Fruit fly (Drosophila melanogaster) whole organism, embryonic: Measurements from ENCODE around the gene CG14102.
A peak's percentile ranks its signal among the peaks of the same experiment; 100 is the strongest.

Experiments
- Antp ChIP-seq: fragments of 200-800 bp; sonication (Bioruptor generic); optimal IDR thresholded peaks from 3 replicates; lab custom pipeline; 2016; ENCODE audit warnings: missing biosample characterization, missing genetic modification characterization
- Atf-2 ChIP-seq: fragments of 200-800 bp; sonication (Bioruptor generic); optimal IDR thresholded peaks from 2 replicates; lab custom pipeline; 2016; ENCODE audit warnings: missing biosample characterization, missing genetic modification characterization
- Atf6 ChIP-seq: fragments of 200-800 bp; sonication (Bioruptor generic); IDR thresholded peaks from 2 replicates; pipeline ENCODE4 v1.3.6; 2022; ENCODE audit warnings: missing biosample characterization, missing genetic modification characterization
- B-H2 ChIP-seq: fragments of 200-800 bp; sonication (Bioruptor generic); optimal IDR thresholded peaks from 2 replicates; lab custom pipeline; 2018; ENCODE audit warnings: missing biosample characterization, mild to moderate bottlenecking, missing genetic modification characterization
- CG10321 ChIP-seq: fragments of 200-800 bp; sonication (Bioruptor generic); IDR thresholded peaks from 2 replicates; pipeline ENCODE4 v1.3.6; 2022; ENCODE audit warnings: missing biosample characterization, missing genetic modification characterization
- CG10543 ChIP-seq: fragments of 200-800 bp; sonication (Bioruptor generic); optimal IDR thresholded peaks from 3 replicates; lab custom pipeline; 2017; ENCODE audit warnings: missing biosample characterization, mild to moderate bottlenecking, missing genetic modification characterization, moderate library complexity
- CG11398 ChIP-seq: fragments of 200-800 bp; sonication (Bioruptor generic); optimal IDR thresholded peaks from 2 replicates; lab custom pipeline; 2016; ENCODE audit warnings: missing biosample characterization, missing genetic modification characterization
- CG15073 ChIP-seq: fragments of 200-800 bp; sonication (Bioruptor generic); optimal IDR thresholded peaks from 2 replicates; lab custom pipeline; 2016; ENCODE audit warnings: missing biosample characterization, missing genetic modification characterization
- CG15479 ChIP-seq: fragments of 200-800 bp; sonication (Bioruptor generic); optimal IDR thresholded peaks from 3 replicates; lab custom pipeline; 2019; ENCODE audit warnings: missing biosample characterization, mild to moderate bottlenecking, missing genetic modification characterization, moderate library complexity
- CG17568 ChIP-seq: fragments of 200-800 bp; sonication (Bioruptor generic); optimal IDR thresholded peaks from 2 replicates; lab custom pipeline; 2018; ENCODE audit warnings: missing biosample characterization, mild to moderate bottlenecking, missing genetic modification characterization, moderate library complexity
- CG31388 ChIP-seq: fragments of 200-800 bp; sonication (Bioruptor generic); optimal IDR thresholded peaks from 2 replicates; lab custom pipeline; 2016; ENCODE audit warnings: missing biosample characterization, missing genetic modification characterization
- CG3281 ChIP-seq: fragments of 200-800 bp; sonication (Bioruptor generic); optimal IDR thresholded peaks from 3 replicates; lab custom pipeline; 2017; ENCODE audit warnings: missing biosample characterization, mild to moderate bottlenecking, missing genetic modification characterization
- CG34376 ChIP-seq: fragments of 200-800 bp; sonication (Bioruptor generic); optimal IDR thresholded peaks from 2 replicates; lab custom pipeline; 2018; ENCODE audit warnings: missing biosample characterization, mild to moderate bottlenecking, missing genetic modification characterization
- CG34422 ChIP-seq: fragments of 200-800 bp; sonication (Bioruptor generic); IDR thresholded peaks from 3 replicates; pipeline ENCODE4 v1.3.6; 2022; ENCODE audit warnings: missing biosample characterization, missing genetic modification characterization
- CG6689 ChIP-seq: fragments of 200-800 bp; sonication (Bioruptor generic); IDR thresholded peaks from 2 replicates; pipeline ENCODE4 v1.3.6; 2022; ENCODE audit warnings: missing biosample characterization, missing genetic modification characterization
- CG7987 ChIP-seq: fragments of 200-800 bp; sonication (Bioruptor generic); optimal IDR thresholded peaks from 2 replicates; lab custom pipeline; 2018; ENCODE audit warnings: missing biosample characterization, mild to moderate bottlenecking, missing genetic modification characterization, moderate library complexity
- CG8924 ChIP-seq: fragments of 200-800 bp; optimal IDR thresholded peaks from 3 replicates; lab custom pipeline; 2019; ENCODE audit warnings: missing biosample characterization, mild to moderate bottlenecking, missing genetic modification characterization, moderate library complexity
- Drgx ChIP-seq: fragments of 200-800 bp; sonication (Bioruptor generic); IDR thresholded peaks from 2 replicates; pipeline ENCODE4 v1.3.6; 2022; ENCODE audit warnings: missing biosample characterization, missing genetic modification characterization
- E2f1 ChIP-seq: fragments of 200-800 bp; sonication (Bioruptor generic); IDR thresholded peaks from 2 replicates; pipeline ENCODE4 v1.3.6; 2022; ENCODE audit warnings: missing biosample characterization, missing genetic modification characterization
- Elba2 ChIP-seq: fragments of 200-800 bp; sonication (Bioruptor generic); optimal IDR thresholded peaks from 3 replicates; lab custom pipeline; 2016; ENCODE audit warnings: missing biosample characterization, missing genetic modification characterization
- Fer1 ChIP-seq: fragments of 200-800 bp; sonication (Bioruptor generic); optimal IDR thresholded peaks from 2 replicates; lab custom pipeline; 2017; ENCODE audit warnings: missing biosample characterization, mild to moderate bottlenecking, missing genetic modification characterization
- GATAe ChIP-seq: fragments of 200-800 bp; sonication (Bioruptor generic); conservative IDR thresholded peaks from 2 replicates; pipeline ENCODE4 v1.3.6; 2022; ENCODE audit warnings: missing biosample characterization, missing genetic modification characterization
- H2.0 ChIP-seq: fragments of 200-800 bp; sonication (Bioruptor generic); IDR thresholded peaks from 2 replicates; pipeline ENCODE4 v1.3.6; 2022; ENCODE audit warnings: missing biosample characterization, missing genetic modification characterization
- HLHmδ ChIP-seq: fragments of 200-800 bp; sonication (Bioruptor generic); optimal IDR thresholded peaks from 2 replicates; lab custom pipeline; 2018; ENCODE audit warnings: missing biosample characterization, mild to moderate bottlenecking, missing genetic modification characterization, moderate library complexity
- Opbp ChIP-seq: fragments of 200-800 bp; sonication (Bioruptor generic); IDR thresholded peaks from 3 replicates; pipeline ENCODE4 v1.3.6; 2022; ENCODE audit warnings: missing biosample characterization, missing genetic modification characterization; ENCODE audit not compliant: partially characterized antibody
- Rx ChIP-seq: fragments of 200-800 bp; sonication (Bioruptor generic); IDR thresholded peaks from 2 replicates; pipeline ENCODE4 v1.3.6; 2022; ENCODE audit warnings: missing biosample characterization, missing genetic modification characterization
- Scr ChIP-seq: fragments of 200-800 bp; sonication (Bioruptor generic); IDR thresholded peaks from 2 replicates; pipeline ENCODE4 v1.3.6; 2022; ENCODE audit warnings: missing biosample characterization, missing genetic modification characterization; ENCODE audit not compliant: partially characterized antibody
- Stat92E ChIP-seq, 3 experiments: fragments of >200 bp in 2 of 3; fragments of 200-800 bp in 1 of 3; sonication (Bioruptor generic) in 1 of 3; optimal IDR thresholded peaks; 2 replicates each; lab custom pipeline; 2017 to 2019; ENCODE audit warnings: missing biosample characterization in 3 of 3, missing genetic modification characterization in 3 of 3, mild to moderate bottlenecking in 1 of 3, moderate library complexity in 1 of 3
- Trl ChIP-seq, 3 experiments: fragments of >200 bp in 2 of 3; fragments of 200-800 bp in 1 of 3; sonication (Bioruptor generic) in 1 of 3; optimal IDR thresholded peaks; 2 replicates in 1 of 3; 3 replicates in 2 of 3; lab custom pipeline; 2016 to 2017; ENCODE audit warnings: missing biosample characterization in 1 of 3, missing genetic modification characterization in 1 of 3
- ab ChIP-seq: fragments of 200-800 bp; sonication (Bioruptor generic); optimal IDR thresholded peaks from 2 replicates; lab custom pipeline; 2016; ENCODE audit warnings: missing biosample characterization, missing genetic modification characterization
- ara ChIP-seq: fragments of 200-800 bp; sonication (Bioruptor generic); IDR thresholded peaks from 2 replicates; pipeline ENCODE4 v1.3.6; 2022; ENCODE audit warnings: missing biosample characterization, missing genetic modification characterization
- bsh ChIP-seq, 2 experiments: fragments of 200-800 bp; sonication (Bioruptor generic); optimal IDR thresholded peaks; 2 replicates each; lab custom pipeline; 2017 to 2018; ENCODE audit warnings: mild to moderate bottlenecking in 2 of 2, missing biosample characterization in 2 of 2, missing genetic modification characterization in 2 of 2, moderate library complexity in 1 of 2
- chinmo ChIP-seq: fragments of 200-800 bp; sonication (Bioruptor generic); IDR thresholded peaks from 4 replicates; pipeline ENCODE4 v1.3.6; 2022; ENCODE audit warnings: missing biosample characterization, missing genetic modification characterization; ENCODE audit not compliant: partially characterized antibody
- ci ChIP-seq: fragments of 200-800 bp; sonication (Bioruptor generic); IDR thresholded peaks from 3 replicates; pipeline ENCODE4 v1.3.6; 2022; ENCODE audit warnings: missing biosample characterization, missing genetic modification characterization
- dimm ChIP-seq: fragments of 200-800 bp; sonication (Bioruptor generic); IDR thresholded peaks from 2 replicates; pipeline ENCODE4 v1.3.6; 2022; ENCODE audit warnings: missing biosample characterization, missing genetic modification characterization
- dmrt99B ChIP-seq: fragments of 200-800 bp; sonication (Bioruptor generic); optimal IDR thresholded peaks from 2 replicates; lab custom pipeline; 2018; ENCODE audit warnings: missing biosample characterization, mild to moderate bottlenecking, missing genetic modification characterization, moderate library complexity
- hkb ChIP-seq, 2 experiments: fragments of 200-800 bp in 1 of 2; fragments of >200 bp in 1 of 2; sonication (Bioruptor generic) in 1 of 2; IDR thresholded peaks in 1 of 2; optimal IDR thresholded peaks in 1 of 2; 2 replicates each; pipeline versions ENCODE4 v1.3.6 to Lab custom; 2017 to 2022; ENCODE audit warnings: missing biosample characterization in 1 of 2, missing genetic modification characterization in 1 of 2
- lov ChIP-seq, 2 experiments: fragments of 200-800 bp in 1 of 2; fragments of >200 bp in 1 of 2; sonication (Bioruptor generic) in 1 of 2; IDR thresholded peaks in 1 of 2; optimal IDR thresholded peaks in 1 of 2; 2 replicates in 1 of 2; 3 replicates in 1 of 2; pipeline versions ENCODE4 v1.3.6 to Lab custom; 2017 to 2022; ENCODE audit warnings: missing biosample characterization in 1 of 2, missing genetic modification characterization in 1 of 2
- nau ChIP-seq: fragments of 200-800 bp; sonication (Bioruptor generic); optimal IDR thresholded peaks from 3 replicates; lab custom pipeline; 2017; ENCODE audit warnings: missing biosample characterization, mild to moderate bottlenecking, missing genetic modification characterization, missing genetic modification reagents
- nom ChIP-seq: fragments of 200-800 bp; sonication (Bioruptor generic); optimal IDR thresholded peaks from 2 replicates; lab custom pipeline; 2017; ENCODE audit warnings: missing biosample characterization, missing genetic modification characterization, mild to moderate bottlenecking, moderate library complexity, missing genetic modification reagents
- pb ChIP-seq: fragments of 200-800 bp; sonication (Bioruptor generic); optimal IDR thresholded peaks from 3 replicates; lab custom pipeline; 2016; ENCODE audit warnings: missing biosample characterization, missing genetic modification characterization
- ranshi ChIP-seq: fragments of 200-800 bp; sonication (Bioruptor generic); IDR thresholded peaks from 2 replicates; pipeline ENCODE4 v1.3.6; 2022; ENCODE audit warnings: missing biosample characterization, missing genetic modification characterization
- sr ChIP-seq: fragments of 200-800 bp; sonication (Bioruptor generic); IDR thresholded peaks from 3 replicates; pipeline ENCODE4 v1.3.6; 2022; ENCODE audit warnings: missing biosample characterization, missing genetic modification characterization
- usp ChIP-seq: fragments of >200 bp; optimal IDR thresholded peaks from 2 replicates; lab custom pipeline; 2017; ENCODE audit warnings: missing biosample characterization, missing genetic modification characterization
- wdn ChIP-seq: fragments of 200-800 bp; sonication (Bioruptor generic); IDR thresholded peaks from 2 replicates; pipeline ENCODE4 v1.3.6; 2022; ENCODE audit warnings: missing biosample characterization, missing genetic modification characterization

The CG14102 gene

dm6 chr3L:19792717-19793437 lies 8.2 kb downstream of the CG14102 start:
- TF ChIP-seq Atf-2 (GFP tag; lab: Kevin White, UChicago) (no peak), usp (GFP tag; lab: Kevin White, UChicago) (no peak), dmrt99B (tag; lab: Kevin White, UChicago) (no peak), Atf6 (GFP tag; lab: Robert Waterston, UW) (0 out of 2 replicates have a peak, but pooled peaks have one; percentile 31), bsh (GFP tag; optimal IDR thresholded peaks at IDR 0.05; lab: Kevin White, UChicago) (peak in 1 of 2 experiments; percentile 61), dimm (GFP tag; lab: Robert Waterston, UW) (no peak), CG15479 (GFP tag; lab: Kevin White, UChicago) (peak; percentile 12), Trl (optimal IDR thresholded peaks at IDR 0.05; lab: Kevin White, UChicago) (peak in 1 of 2 experiments; percentile 15), Trl (GFP tag; optimal IDR thresholded peaks at IDR 0.05; lab: Kevin White, UChicago) (no peak), Elba2 (GFP tag; lab: Kevin White, UChicago) (peak; percentile 26), ab (no peak), nom (GFP tag; lab: Kevin White, UChicago) (peak; percentile 67), lov (optimal IDR thresholded peaks at IDR 0.05; lab: Kevin White, UChicago) (no peak), lov (GFP tag; IDR thresholded peaks at IDR 0.05; lab: Robert Waterston, UW) (0 out of 3 replicates have a peak, but pooled peaks have one; percentile 17), H2.0 (no peak), CG31388 (no peak), Drgx (GFP tag; lab: Robert Waterston, UW) (peak; percentile 61), chinmo (GFP tag; lab: Robert Waterston, UW) (0 out of 4 replicates have a peak, but pooled peaks have one; percentile 15)

- TF ChIP-seq ranshi (GFP tag; lab: Robert Waterston, UW), result no peak
- peak; percentile 12 for TF ChIP-seq CG8924
- peak; percentile 98 for TF ChIP-seq CG15479 (GFP tag; lab: Kevin White, UChicago)
- no peak for TF ChIP-seq Antp (GFP tag; lab: Kevin White, UChicago)
- no peak for TF ChIP-seq ara (GFP tag; lab: Robert Waterston, UW)
- TF ChIP-seq pb, result peak; percentile 10
- peak; percentile 18 for TF ChIP-seq nau (GFP tag; lab: Kevin White, UChicago)
- TF ChIP-seq wdn (GFP tag; lab: Robert Waterston, UW), result no peak; the same call in 1 of the 2 replicates
- no peak for TF ChIP-seq Opbp (GFP tag; lab: Robert Waterston, UW)
- TF ChIP-seq CG7987, result peak; percentile 17
- peak; percentile 52 for TF ChIP-seq B-H2 (GFP tag; lab: Kevin White, UChicago)
- no peak for TF ChIP-seq hkb (optimal IDR thresholded peaks at IDR 0.05; lab: Kevin White, UChicago)
- TF ChIP-seq hkb (GFP tag; IDR thresholded peaks at IDR 0.05; lab: Robert Waterston, UW), result peak; percentile 45
- peak; percentile 44 for TF ChIP-seq Scr (GFP tag; lab: Robert Waterston, UW)
- peak; percentile 21 for TF ChIP-seq HLHmδ (GFP tag; lab: Kevin White, UChicago)
- 0 out of 2 replicates have a peak, but pooled peaks have one; percentile 4 for TF ChIP-seq E2f1 (GFP tag; lab: Robert Waterston, UW)
- TF ChIP-seq Fer1, result peak; percentile 55
- TF ChIP-seq CG15073 (GFP tag; lab: Kevin White, UChicago), result no peak
- TF ChIP-seq CG10543 (GFP tag; lab: Kevin White, UChicago), result peak; percentile 84
- TF ChIP-seq Rx (GFP tag; lab: Robert Waterston, UW), result no peak
- 0 out of 3 replicates have a peak, but pooled peaks have one; percentile 14 for TF ChIP-seq sr (GFP tag; lab: Robert Waterston, UW)
- TF ChIP-seq ci (GFP tag; lab: Robert Waterston, UW), result peak; percentile 71; the same call in 2 of the 3 replicates
- TF ChIP-seq CG6689, result 0 out of 2 replicates have a peak, but pooled peaks have one; percentile 4
- peak; percentile 98 for TF ChIP-seq CG34376
- peak; percentile 39 for TF ChIP-seq CG3281
- TF ChIP-seq Stat92E (GFP tag; optimal IDR thresholded peaks at IDR 0.05; lab: Kevin White, UChicago), result peak in 1 of 3 experiments; percentile 0
- peak; percentile 36; the same call in 1 of the 3 replicates for TF ChIP-seq CG34422 (GFP tag; lab: Robert Waterston, UW)
- peak; percentile 19 for TF ChIP-seq CG17568
- TF ChIP-seq GATAe (GFP tag; lab: Robert Waterston, UW), result peak; percentile 95
- TF ChIP-seq CG10321 (GFP tag; lab: Robert Waterston, UW), result peak; percentile 83
- TF ChIP-seq Atf6 (GFP tag; lab: Robert Waterston, UW), result peak; percentile 68
- peak; percentile 3 for TF ChIP-seq CG11398 (GFP tag; lab: Kevin White, UChicago)
Measured at dm6 chr3L:19791688-19792073, 9.4 kb downstream of the CG14102 start.
